Fruit fly (Drosophila melanogaster): ENCODE measurements around the gene sofe.

sofe gene

dm6 chrX:10854686-10855085 lies 2.5 kb downstream of the sofe start, which contains the start of gene feo (continued):
- TF ChIP-seq dimm (GFP tag; IDR thresholded peaks at IDR 0.05) (no peak), Dip2 (GFP tag; IDR thresholded peaks at IDR 0.05) (no peak), CG16813 (GFP tag; IDR thresholded peaks at IDR 0.05; ENCODE audit: partially characterized antibody) (no peak), CG6813 (GFP tag; optimal IDR thresholded peaks at IDR 0.05) (no peak), Sox100B (GFP tag; optimal IDR thresholded peaks at IDR 0.05) (no peak), inv (GFP tag; IDR thresholded peaks at IDR 0.05; ENCODE audit: partially characterized antibody) (no peak), grau (tag; optimal IDR thresholded peaks at IDR 0.05) (no peak), NC2β (GFP tag; optimal IDR thresholded peaks at IDR 0.05) (no peak), sug (tag; optimal IDR thresholded peaks at IDR 0.05) (peak; percentile 4), CG12155 (GFP tag; optimal IDR thresholded peaks at IDR 0.05) (no peak), CG7357 (GFP tag; IDR thresholded peaks at IDR 0.05) (no peak), dmrt99B (tag; optimal IDR thresholded peaks at IDR 0.05) (no peak), ftz-f1 (GFP tag; optimal IDR thresholded peaks at IDR 0.05) (no peak), Hmx (GFP tag; optimal IDR thresholded peaks at IDR 0.05) (no peak), CG9727 (GFP tag; optimal IDR thresholded peaks at IDR 0.05) (no peak), CG4282 (GFP tag; optimal IDR thresholded peaks at IDR 0.05) (no peak), Camta (GFP tag; optimal IDR thresholded peaks at IDR 0.05) (no peak), CG12391 (tag; optimal IDR thresholded peaks at IDR 0.05) (peak; percentile 22), Elba2 (GFP tag; optimal IDR thresholded peaks at IDR 0.05) (peak; percentile 9), ERR (GFP tag; optimal IDR thresholded peaks at IDR 0.05) (no peak), CG6175 (GFP tag; IDR thresholded peaks at IDR 0.05) (no peak), pzg (GFP tag; optimal IDR thresholded peaks at IDR 0.05) (peak; percentile 78), CG31365 (tag; optimal IDR thresholded peaks at IDR 0.05) (no peak), Doc2 (GFP tag; IDR thresholded peaks at IDR 0.05) (no peak), CG14050 (GFP tag; IDR thresholded peaks at IDR 0.05) (no peak), CG9609 (GFP tag; optimal IDR thresholded peaks at IDR 0.05) (no peak), Hr39 (optimal IDR thresholded peaks at IDR 0.05) (no peak), nerfin-1 (tag; optimal IDR thresholded peaks at IDR 0.05) (no peak), hbn (GFP tag; IDR thresholded peaks at IDR 0.05; ENCODE audit: partially characterized antibody) (no peak), odd (GFP tag; optimal IDR thresholded peaks at IDR 0.05) (no peak), Fer1 (GFP tag; optimal IDR thresholded peaks at IDR 0.05) (peak; percentile 7), caup (GFP tag; optimal IDR thresholded peaks at IDR 0.05; ENCODE audit: severe bottlenecking) (no peak), pb (GFP tag; optimal IDR thresholded peaks at IDR 0.05) (no peak), stwl (tag; optimal IDR thresholded peaks at IDR 0.05) (peak; percentile 39), Sry-δ (GFP tag; optimal IDR thresholded peaks at IDR 0.05) (peak; percentile 57), CG1603 (tag; optimal IDR thresholded peaks at IDR 0.05) (peak; percentile 71), CG10267 (tag; optimal IDR thresholded peaks at IDR 0.05) (peak; percentile 66), CG10321 (GFP tag; IDR thresholded peaks at IDR 0.05) (no peak), HLH3B (GFP tag; IDR thresholded peaks at IDR 0.05) (no peak), pita (GFP tag; optimal IDR thresholded peaks at IDR 0.05) (no peak), pros (GFP tag; optimal IDR thresholded peaks at IDR 0.05) (no peak), B-H1 (GFP tag; IDR thresholded peaks at IDR 0.05) (no peak), CG15269 (tag; optimal IDR thresholded peaks at IDR 0.05) (no peak), CG11560 (tag; IDR thresholded peaks at IDR 0.05) (no peak), CG3163 (GFP tag; optimal IDR thresholded peaks at IDR 0.05) (no peak), Nf-YA (GFP tag; IDR thresholded peaks at IDR 0.05) (no peak), CG17568 (GFP tag; optimal IDR thresholded peaks at IDR 0.05) (no peak), CG5953 (GFP tag; IDR thresholded peaks at IDR 0.05) (no peak), Dip3 (GFP tag; optimal IDR thresholded peaks at IDR 0.05) (no peak), lilli (GFP tag; optimal IDR thresholded peaks at IDR 0.05) (peak; percentile 5), zen2 (GFP tag; IDR thresholded peaks at IDR 0.05; ENCODE audit: partially characterized antibody) (no peak), eyg (GFP tag; optimal IDR thresholded peaks at IDR 0.05) (no peak)
